Worm (Caenorhabditis elegans) whole organism, midembryonic: ENCODE measurements around the gene C25H3.7.

Source experiments
- T22C8.4 ChIP-seq: fragments of 200-800 bp; sonication (Bioruptor generic); IDR thresholded peaks from 2 replicates; pipeline ENCODE4 v1.3.6; 2022; ENCODE audit warnings: missing genetic modification characterization, missing compliant biosample characterization
- flt-1 ChIP-seq: fragments of 200-800 bp; sonication (Bioruptor generic); IDR thresholded peaks from 2 replicates; pipeline ENCODE4 v1.3.6; 2022; ENCODE audit warnings: missing genetic modification characterization, missing compliant biosample characterization
- klf-2 ChIP-seq: fragments of 200-800 bp; sonication (Bioruptor generic); conservative IDR thresholded peaks from 2 replicates; pipeline ENCODE4 v1.3.6; 2022; ENCODE audit warnings: missing genetic modification reagents, missing genetic modification characterization, missing compliant biosample characterization
- med-1 ChIP-seq: sonication (generic microtip); optimal IDR thresholded peaks from 2 replicates; lab custom pipeline; 2017; ENCODE audit warnings: missing genetic modification characterization, mild to moderate bottlenecking, missing compliant biosample characterization, antibody characterized with exemption, missing genetic modification reagents; ENCODE audit not compliant: insufficient read depth
- ref-1 ChIP-seq: fragments of 200-800 bp; sonication (Bioruptor generic); conservative IDR thresholded peaks from 2 replicates; pipeline ENCODE4 v1.3.6; 2022; ENCODE audit warnings: missing genetic modification reagents, missing genetic modification characterization, missing compliant biosample characterization
- ztf-23 ChIP-seq: fragments of 200-800 bp; sonication (Bioruptor generic); IDR thresholded peaks from 2 replicates; pipeline ENCODE4 v1.3.6; 2022; ENCODE audit warnings: missing genetic modification reagents, missing genetic modification characterization, missing compliant biosample characterization

ce11 chrII:5665029-5665428 is 3.7 kb downstream of the C25H3.7 start, which contains the start of gene C25H3.15:
- TF ChIP-seq flt-1 (GFP tag; lab: Robert Waterston, UW) (no peak), med-1 (GFP tag; lab: Kevin White, UChicago) (no peak), ref-1 (no peak), ztf-23 (GFP tag; lab: Robert Waterston, UW) (no peak), klf-2 (GFP tag; lab: Robert Waterston, UW) (no peak), T22C8.4 (GFP tag; lab: Robert Waterston, UW) (no peak)
